Worm (Caenorhabditis elegans) whole organism, L4/young adult: Measurements from ENCODE around the gene rsp-8.

Source experiments
- W03F9.2 ChIP-seq: fragments of 150-350 bp; optimal IDR thresholded peaks from 2 replicates; lab custom pipeline; 2014; ENCODE audit warnings: missing biosample characterization, missing genetic modification characterization
- him-1 ChIP-seq: sonication (generic microtip); optimal IDR thresholded peaks from 2 replicates; lab custom pipeline; 2016; ENCODE audit warnings: missing genotype, missing genetic modification reagents, missing genetic modification characterization, missing compliant biosample characterization

DNA sequence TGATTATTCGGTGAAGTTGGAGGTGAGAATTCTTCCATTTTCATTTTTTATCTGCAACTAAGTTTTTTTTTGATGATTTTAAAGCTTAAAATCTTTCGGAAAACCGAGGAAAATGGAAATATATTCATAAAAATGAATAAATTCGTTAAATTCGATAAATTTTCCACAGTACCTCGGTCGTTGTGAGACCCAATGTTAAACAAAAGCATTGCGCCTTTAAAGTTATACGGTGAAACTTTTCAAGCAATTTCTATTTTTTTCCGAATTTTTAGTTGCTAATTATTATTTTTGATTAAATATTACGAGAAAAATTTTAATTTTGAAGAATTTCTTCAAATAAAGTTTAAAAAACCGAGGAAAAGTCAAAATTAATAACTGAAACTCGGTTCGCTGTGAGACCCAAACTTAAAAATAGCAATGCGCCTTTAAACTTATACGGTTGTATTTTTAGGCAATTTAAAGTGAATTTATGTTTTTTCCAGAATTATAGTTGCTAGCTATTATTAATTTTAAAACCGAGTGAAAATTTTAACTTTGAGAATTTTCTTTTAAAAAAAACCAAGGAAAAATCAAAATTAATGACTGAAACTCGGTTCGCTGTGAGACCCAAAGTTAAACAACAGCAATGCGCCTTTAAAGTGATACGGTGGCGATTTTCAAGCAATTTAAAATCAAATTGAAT lies 43.2 kb downstream of the rsp-8 start, which contains the start of gene taf-12:
- TF ChIP-seq W03F9.2 (tag; lab: Kevin White, UChicago) (peak; percentile 44), him-1 (no peak)
